Worm (Caenorhabditis elegans): Measurements from ENCODE around the gene clec-214.

DNA sequence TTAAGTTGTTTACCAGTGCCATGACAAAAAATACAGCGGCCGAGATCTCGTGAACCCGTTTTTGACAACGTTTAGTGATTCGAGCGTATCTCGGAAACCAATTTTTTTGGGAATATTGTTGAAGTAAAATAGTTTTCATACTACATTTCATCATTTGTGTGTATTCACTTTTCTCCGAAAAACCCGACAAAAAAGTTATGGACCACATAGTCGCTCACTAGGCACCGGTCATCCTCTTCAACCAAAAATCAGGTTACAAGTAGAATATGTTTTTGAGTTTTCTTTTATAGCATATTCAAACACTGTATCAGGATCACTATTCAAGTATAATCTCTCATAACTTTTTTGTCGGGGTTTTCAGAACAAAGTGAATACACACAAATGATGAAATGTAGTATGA, 31.5 kb downstream of the clec-214 start:
- TF ChIP-seq nhr-76 (tag; optimal IDR thresholded peaks at IDR 0.05) (no peak), ceh-82 (tag; optimal IDR thresholded peaks at IDR 0.05) (no peak), aly-2 (tag; optimal IDR thresholded peaks at IDR 0.05) (no peak), nhr-12 (tag; optimal IDR thresholded peaks at IDR 0.05) (no peak), egl-27 (tag; optimal IDR thresholded peaks at IDR 0.05) (no peak), nhr-237 (tag; optimal IDR thresholded peaks at IDR 0.05) (no peak), mml-1 (tag; optimal IDR thresholded peaks at IDR 0.05) (no peak), unc-62 (GFP tag; optimal IDR thresholded peaks at IDR 0.05) (no peak), lin-39 (tag; optimal IDR thresholded peaks at IDR 0.05) (no peak), ama-1 (optimal IDR thresholded peaks at IDR 0.05) (no peak)

All from whole organism, L3 larva.